Fruit fly (Drosophila melanogaster) whole organism, embryonic: ENCODE measurements around the gene kairos.

Experiments
- Ada2b ChIP-seq: fragments of 200-800 bp; sonication (Bioruptor generic); IDR thresholded peaks from 2 replicates; pipeline ENCODE4 v1.3.6; 2022; ENCODE audit warnings: missing biosample characterization, missing genetic modification characterization
- Adf1 ChIP-seq: fragments of 200-800 bp; sonication (Bioruptor generic); IDR thresholded peaks from 2 replicates; pipeline ENCODE4 v1.3.6; 2022; ENCODE audit warnings: missing biosample characterization, missing genetic modification characterization
- Antp ChIP-seq: fragments of 200-800 bp; sonication (Bioruptor generic); optimal IDR thresholded peaks from 3 replicates; lab custom pipeline; 2016; ENCODE audit warnings: missing biosample characterization, missing genetic modification characterization
- Bgb ChIP-seq: fragments of 200-800 bp; sonication (Bioruptor generic); IDR thresholded peaks from 2 replicates; pipeline ENCODE4 v1.3.6; 2022; ENCODE audit warnings: missing biosample characterization, missing genetic modification characterization; ENCODE audit not compliant: partially characterized antibody
- CG10321 ChIP-seq: fragments of 200-800 bp; sonication (Bioruptor generic); IDR thresholded peaks from 2 replicates; pipeline ENCODE4 v1.3.6; 2022; ENCODE audit warnings: missing biosample characterization, missing genetic modification characterization
- CG10654 ChIP-seq: fragments of 200-800 bp; sonication (Bioruptor generic); optimal IDR thresholded peaks from 2 replicates; lab custom pipeline; 2016; ENCODE audit warnings: missing biosample characterization, missing genetic modification characterization
- CG11696 ChIP-seq: fragments of 200-800 bp; sonication (Bioruptor generic); IDR thresholded peaks from 2 replicates; pipeline ENCODE4 v1.3.6; 2022; ENCODE audit warnings: missing biosample characterization, missing genetic modification characterization
- CG13775 ChIP-seq: fragments of 200-800 bp; sonication (Bioruptor generic); optimal IDR thresholded peaks from 3 replicates; lab custom pipeline; 2017; ENCODE audit warnings: missing biosample characterization, mild to moderate bottlenecking, missing genetic modification characterization
- CG14014 ChIP-seq: fragments of 200-800 bp; sonication (Bioruptor generic); IDR thresholded peaks from 2 replicates; pipeline ENCODE4 v1.3.6; 2022; ENCODE audit warnings: missing biosample characterization, missing genetic modification characterization
- CG14441 ChIP-seq: fragments of 200-800 bp; sonication (Bioruptor generic); IDR thresholded peaks from 2 replicates; pipeline ENCODE4 v1.3.6; 2022; ENCODE audit warnings: missing biosample characterization, missing genetic modification characterization
- CG14667 ChIP-seq: fragments of 200-800 bp; sonication (Bioruptor generic); IDR thresholded peaks from 2 replicates; pipeline ENCODE4 v1.3.6; 2022; ENCODE audit warnings: missing biosample characterization, missing genetic modification characterization
- CG15696 ChIP-seq: fragments of 200-800 bp; sonication (Bioruptor generic); optimal IDR thresholded peaks from 2 replicates; lab custom pipeline; 2019; ENCODE audit warnings: missing biosample characterization, mild to moderate bottlenecking, missing genetic modification characterization, moderate library complexity
- CG17186 ChIP-seq: fragments of 200-800 bp; sonication (Bioruptor generic); optimal IDR thresholded peaks from 3 replicates; lab custom pipeline; 2017; ENCODE audit warnings: missing biosample characterization, missing genetic modification reagents, missing genetic modification characterization
- CG17802 ChIP-seq: fragments of 200-800 bp; sonication (Bioruptor generic); optimal IDR thresholded peaks from 2 replicates; lab custom pipeline; 2018; ENCODE audit warnings: missing biosample characterization, mild to moderate bottlenecking, missing genetic modification characterization, moderate library complexity
- CG18262 ChIP-seq: fragments of 200-800 bp; optimal IDR thresholded peaks from 3 replicates; lab custom pipeline; 2019; ENCODE audit warnings: missing biosample characterization, mild to moderate bottlenecking, missing genetic modification characterization, moderate library complexity
- CG31365 ChIP-seq: fragments of 200-800 bp; sonication (Bioruptor generic); optimal IDR thresholded peaks from 2 replicates; lab custom pipeline; 2018; ENCODE audit warnings: missing biosample characterization, mild to moderate bottlenecking, missing genetic modification characterization
- CG33213 ChIP-seq: fragments of 200-800 bp; sonication (Bioruptor generic); optimal IDR thresholded peaks from 3 replicates; lab custom pipeline; 2016; ENCODE audit warnings: missing biosample characterization, missing genetic modification characterization
- CG6175 ChIP-seq: fragments of 200-800 bp; sonication (Bioruptor generic); IDR thresholded peaks from 3 replicates; pipeline ENCODE4 v1.3.6; 2022; ENCODE audit warnings: missing biosample characterization, missing genetic modification characterization
- CG6683 ChIP-seq: fragments of 200-800 bp; sonication (Bioruptor generic); optimal IDR thresholded peaks from 2 replicates; lab custom pipeline; 2017; ENCODE audit warnings: missing biosample characterization, mild to moderate bottlenecking, missing genetic modification characterization, missing genetic modification reagents
- CG8478 ChIP-seq: fragments of >200 bp; optimal IDR thresholded peaks from 2 replicates; lab custom pipeline; 2018
- CG9437 ChIP-seq: fragments of 200-800 bp; sonication (Bioruptor generic); optimal IDR thresholded peaks from 2 replicates; lab custom pipeline; 2018; ENCODE audit warnings: missing biosample characterization, mild to moderate bottlenecking, missing genetic modification characterization
- CG9797 ChIP-seq: fragments of 200-800 bp; sonication (Bioruptor generic); optimal IDR thresholded peaks from 3 replicates; lab custom pipeline; 2018; ENCODE audit warnings: missing biosample characterization, mild to moderate bottlenecking, missing genetic modification characterization
- Deaf1 ChIP-seq: fragments of 200-800 bp; optimal IDR thresholded peaks from 3 replicates; lab custom pipeline; 2019; ENCODE audit warnings: missing biosample characterization, mild to moderate bottlenecking, missing genetic modification characterization, moderate library complexity
- Eip74EF ChIP-seq, 2 experiments: fragments of 200-800 bp in 1 of 2; fragments of >200 bp in 1 of 2; sonication (Bioruptor generic) in 1 of 2; optimal IDR thresholded peaks; 2 replicates each; lab custom pipeline; 2017 to 2019; ENCODE audit warnings: missing biosample characterization in 2 of 2, missing genetic modification characterization in 2 of 2, mild to moderate bottlenecking in 1 of 2, moderate library complexity in 1 of 2
- Fer3 ChIP-seq: fragments of 200-800 bp; sonication (Bioruptor generic); optimal IDR thresholded peaks from 2 replicates; lab custom pipeline; 2018; ENCODE audit warnings: missing biosample characterization, mild to moderate bottlenecking, missing genetic modification characterization, moderate library complexity
- Hmr ChIP-seq: fragments of 200-800 bp; sonication (Bioruptor generic); optimal IDR thresholded peaks from 3 replicates; lab custom pipeline; 2017; ENCODE audit warnings: mild to moderate bottlenecking, missing biosample characterization, missing genetic modification reagents, missing genetic modification characterization
- Hr78 ChIP-seq, 2 experiments: fragments of 200-800 bp in 1 of 2; fragments of >200 bp in 1 of 2; sonication (Bioruptor generic) in 1 of 2; optimal IDR thresholded peaks; 2 replicates each; lab custom pipeline; 2017 to 2019; ENCODE audit warnings: missing biosample characterization in 2 of 2, missing genetic modification characterization in 2 of 2, mild to moderate bottlenecking in 1 of 2, moderate library complexity in 1 of 2
- Kr ChIP-seq: fragments of 200-800 bp; sonication (Bioruptor generic); optimal IDR thresholded peaks from 2 replicates; lab custom pipeline; 2017; ENCODE audit warnings: missing biosample characterization, mild to moderate bottlenecking, missing genetic modification characterization
- MESR4 ChIP-seq: fragments of 200-800 bp; sonication (Bioruptor generic); optimal IDR thresholded peaks from 2 replicates; lab custom pipeline; 2018; ENCODE audit warnings: missing biosample characterization, mild to moderate bottlenecking, missing genetic modification characterization, moderate library complexity
- Mes4 ChIP-seq: fragments of 200-800 bp; sonication (Bioruptor generic); optimal IDR thresholded peaks from 2 replicates; lab custom pipeline; 2016; ENCODE audit warnings: missing biosample characterization, missing genetic modification characterization
- Ptx1 ChIP-seq: fragments of 200-800 bp; sonication (Bioruptor generic); IDR thresholded peaks from 2 replicates; pipeline ENCODE4 v1.3.6; 2022; ENCODE audit warnings: missing biosample characterization, missing genetic modification characterization
- Vsx1 ChIP-seq: fragments of 200-800 bp; sonication (Bioruptor generic); optimal IDR thresholded peaks from 2 replicates; lab custom pipeline; 2017; ENCODE audit warnings: missing biosample characterization, mild to moderate bottlenecking, missing genetic modification characterization, missing genetic modification reagents
- amos ChIP-seq: fragments of 200-800 bp; sonication (Bioruptor generic); IDR thresholded peaks from 2 replicates; pipeline ENCODE4 v1.3.6; 2022; ENCODE audit warnings: missing biosample characterization, missing genetic modification characterization; ENCODE audit not compliant: partially characterized antibody
- br ChIP-seq: fragments of >200 bp; optimal IDR thresholded peaks from 2 replicates; lab custom pipeline; 2017
- cad ChIP-seq: fragments of >200 bp; optimal IDR thresholded peaks from 2 replicates; lab custom pipeline; 2017; ENCODE audit warnings: missing biosample characterization, missing genetic modification characterization
- danr ChIP-seq: fragments of 200-800 bp; sonication (Bioruptor generic); IDR thresholded peaks from 2 replicates; pipeline ENCODE4 v1.3.6; 2022; ENCODE audit warnings: missing biosample characterization, missing genetic modification characterization
- disco-r ChIP-seq: fragments of 200-800 bp; sonication (Bioruptor generic); optimal IDR thresholded peaks from 2 replicates; lab custom pipeline; 2016; ENCODE audit warnings: missing biosample characterization, missing genetic modification characterization
- ham ChIP-seq: fragments of 200-800 bp; sonication (Bioruptor generic); IDR thresholded peaks from 2 replicates; pipeline ENCODE4 v1.3.6; 2022; ENCODE audit warnings: missing biosample characterization, missing genetic modification characterization
- lov ChIP-seq, 2 experiments: fragments of 200-800 bp in 1 of 2; fragments of >200 bp in 1 of 2; sonication (Bioruptor generic) in 1 of 2; IDR thresholded peaks in 1 of 2; optimal IDR thresholded peaks in 1 of 2; 2 replicates in 1 of 2; 3 replicates in 1 of 2; pipeline versions ENCODE4 v1.3.6 to Lab custom; 2017 to 2022; ENCODE audit warnings: missing biosample characterization in 1 of 2, missing genetic modification characterization in 1 of 2
- oc ChIP-seq: fragments of 200-800 bp; sonication (Bioruptor generic); optimal IDR thresholded peaks from 2 replicates; lab custom pipeline; 2018; ENCODE audit warnings: missing biosample characterization, mild to moderate bottlenecking, missing genetic modification characterization, moderate library complexity
- onecut ChIP-seq: fragments of 200-800 bp; sonication (Bioruptor generic); IDR thresholded peaks from 2 replicates; pipeline ENCODE4 v1.3.6; 2022; ENCODE audit warnings: missing biosample characterization, missing genetic modification characterization
- peb ChIP-seq: fragments of 200-800 bp; sonication (Bioruptor generic); IDR thresholded peaks from 2 replicates; pipeline ENCODE4 v1.3.6; 2022; ENCODE audit warnings: missing biosample characterization, missing genetic modification characterization
- pzg ChIP-seq: fragments of 200-800 bp; sonication (Bioruptor generic); optimal IDR thresholded peaks from 3 replicates; lab custom pipeline; 2018; ENCODE audit warnings: missing biosample characterization, mild to moderate bottlenecking, missing genetic modification characterization, moderate library complexity
- rib ChIP-seq: fragments of 200-800 bp; sonication (Bioruptor generic); IDR thresholded peaks from 2 replicates; pipeline ENCODE4 v1.3.6; 2022; ENCODE audit warnings: missing biosample characterization, missing genetic modification characterization
- salm ChIP-seq: fragments of 200-800 bp; sonication (Bioruptor generic); optimal IDR thresholded peaks from 2 replicates; lab custom pipeline; 2018; ENCODE audit warnings: missing biosample characterization, mild to moderate bottlenecking, missing genetic modification characterization
- sisA ChIP-seq: fragments of 200-800 bp; sonication (Bioruptor generic); IDR thresholded peaks from 2 replicates; pipeline ENCODE4 v1.3.6; 2022; ENCODE audit warnings: missing biosample characterization, missing genetic modification characterization
- tap ChIP-seq: fragments of 200-800 bp; optimal IDR thresholded peaks from 3 replicates; lab custom pipeline; 2019; ENCODE audit warnings: missing biosample characterization, mild to moderate bottlenecking, missing genetic modification characterization, moderate library complexity
- tna ChIP-seq: fragments of 200-800 bp; sonication (Bioruptor generic); IDR thresholded peaks from 2 replicates; pipeline ENCODE4 v1.3.6; 2022; ENCODE audit warnings: missing biosample characterization, missing genetic modification characterization; ENCODE audit not compliant: partially characterized antibody
- trh ChIP-seq: fragments of 200-800 bp; sonication (Bioruptor generic); optimal IDR thresholded peaks from 2 replicates; lab custom pipeline; 2016; ENCODE audit warnings: missing biosample characterization, missing genetic modification characterization
- tx ChIP-seq: fragments of 200-800 bp; sonication (Bioruptor generic); optimal IDR thresholded peaks from 2 replicates; lab custom pipeline; 2016; ENCODE audit warnings: missing biosample characterization, missing genetic modification characterization
- zfh2 ChIP-seq: fragments of 200-800 bp; sonication (Bioruptor generic); optimal IDR thresholded peaks from 2 replicates; lab custom pipeline; 2016; ENCODE audit warnings: missing biosample characterization, missing genetic modification characterization

Gene kairos

dm6 chrX:18294031-18294430, 62.0 kb downstream of the kairos start (continued):
- TF ChIP-seq CG13775 (GFP tag; lab: Kevin White, UChicago): peak; percentile 34
- TF ChIP-seq CG14014 (GFP tag; lab: Robert Waterston, UW): peak; percentile 79
- peak; percentile 65 for TF ChIP-seq Antp
- TF ChIP-seq CG14441 (GFP tag; lab: Robert Waterston, UW): peak; percentile 84
- TF ChIP-seq Vsx1 (GFP tag; lab: Kevin White, UChicago): no peak
- peak; percentile 82 for TF ChIP-seq rib (GFP tag; lab: Robert Waterston, UW)
- TF ChIP-seq CG11696: peak; percentile 58; the same call in 1 of the 2 replicates
- TF ChIP-seq pzg (GFP tag; lab: Kevin White, UChicago): no peak
- TF ChIP-seq CG33213: peak; percentile 56
- no peak for TF ChIP-seq MESR4 (GFP tag; lab: Kevin White, UChicago)
- TF ChIP-seq tna (GFP tag; lab: Robert Waterston, UW): no peak
- no peak for TF ChIP-seq ham (GFP tag; lab: Robert Waterston, UW)
- TF ChIP-seq CG6175 (GFP tag; lab: Robert Waterston, UW): peak; percentile 68; the same call in 2 of the 3 replicates
- TF ChIP-seq CG8478 (lab: Kevin White, UChicago): no peak
- TF ChIP-seq Hmr (GFP tag; lab: Kevin White, UChicago): peak; percentile 76
- TF ChIP-seq onecut (GFP tag; lab: Robert Waterston, UW): peak; percentile 39; the same call in 1 of the 2 replicates
- TF ChIP-seq Fer3 (tag; lab: Kevin White, UChicago): peak; percentile 73
- TF ChIP-seq Kr (GFP tag; lab: Kevin White, UChicago): no peak
- no peak for TF ChIP-seq CG17186 (GFP tag; lab: Kevin White, UChicago)
- no peak for TF ChIP-seq CG9797 (GFP tag; lab: Kevin White, UChicago)
- TF ChIP-seq CG9437 (GFP tag; lab: Kevin White, UChicago): peak; percentile 39
- no peak for TF ChIP-seq Mes4 (GFP tag; lab: Kevin White, UChicago)
- TF ChIP-seq amos (GFP tag; lab: Robert Waterston, UW): no peak
- no peak for TF ChIP-seq Bgb (GFP tag; lab: Robert Waterston, UW)
- peak; percentile 82 for TF ChIP-seq Ada2b (GFP tag; lab: Robert Waterston, UW)
- peak; percentile 56 for TF ChIP-seq tap (tag; lab: Kevin White, UChicago)
- TF ChIP-seq salm (tag; lab: Kevin White, UChicago): peak; percentile 40
- peak; percentile 64 for TF ChIP-seq CG14667 (GFP tag; lab: Robert Waterston, UW)
- no peak for TF ChIP-seq br
- TF ChIP-seq CG31365 (tag; lab: Kevin White, UChicago): no peak
- TF ChIP-seq cad (GFP tag; lab: Kevin White, UChicago): no peak
- peak; percentile 24 for TF ChIP-seq CG10654 (GFP tag; lab: Kevin White, UChicago)
- peak; percentile 84 for TF ChIP-seq Ptx1 (GFP tag; lab: Robert Waterston, UW)
- peak; percentile 31 for TF ChIP-seq Adf1 (GFP tag; lab: Robert Waterston, UW)
- TF ChIP-seq zfh2 (GFP tag; lab: Kevin White, UChicago): peak; percentile 59
- TF ChIP-seq Hr78 (GFP tag; optimal IDR thresholded peaks at IDR 0.05; lab: Kevin White, UChicago): no peak
- TF ChIP-seq Eip74EF (GFP tag; optimal IDR thresholded peaks at IDR 0.05; lab: Kevin White, UChicago): peak in 1 of 2 experiments; percentile 48
- TF ChIP-seq trh (GFP tag; lab: Kevin White, UChicago): peak; percentile 18
- peak; percentile 41 for TF ChIP-seq Deaf1
- TF ChIP-seq tx: peak; percentile 42
- no peak for TF ChIP-seq CG6683 (GFP tag; lab: Kevin White, UChicago)
- TF ChIP-seq oc: peak; percentile 22
- peak; percentile 5 for TF ChIP-seq CG15696
- 0 out of 2 replicates have a peak, but pooled peaks have one; percentile 43 for TF ChIP-seq peb (GFP tag; lab: Robert Waterston, UW)
- no peak for TF ChIP-seq CG10321 (GFP tag; lab: Robert Waterston, UW)
- no peak for TF ChIP-seq lov (optimal IDR thresholded peaks at IDR 0.05; lab: Kevin White, UChicago)
- peak; percentile 46; the same call in 1 of the 3 replicates for TF ChIP-seq lov (GFP tag; IDR thresholded peaks at IDR 0.05; lab: Robert Waterston, UW)
- TF ChIP-seq CG17802 (tag; lab: Kevin White, UChicago): no peak
- TF ChIP-seq danr: peak; percentile 65; the same call in 1 of the 2 replicates
- peak; percentile 28 for TF ChIP-seq disco-r (GFP tag; lab: Kevin White, UChicago)
- TF ChIP-seq CG18262: peak; percentile 61
- TF ChIP-seq sisA (GFP tag; lab: Robert Waterston, UW): peak; percentile 72
